Worm (Caenorhabditis elegans): ENCODE results near the gene ceh-89.

DNA sequence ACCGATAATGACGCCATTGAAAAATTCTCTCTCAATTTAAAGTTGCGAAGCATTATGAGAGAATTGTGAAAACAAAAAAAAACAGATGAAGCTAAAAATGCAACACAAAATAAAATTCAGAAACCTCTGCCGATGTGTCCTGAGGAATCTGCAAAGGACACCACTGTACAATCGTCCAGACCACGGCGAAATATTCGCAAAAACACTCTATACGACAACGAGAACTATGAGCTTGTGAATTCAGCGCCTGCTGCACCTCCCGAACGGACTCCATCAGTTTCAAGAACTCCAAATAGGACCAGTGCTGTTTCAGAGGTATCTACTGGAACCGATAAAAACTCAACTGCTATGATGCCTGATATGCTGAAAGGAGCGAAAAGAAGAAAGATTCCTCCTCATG lies 39.3 kb upstream of the ceh-89 start:
- no peak for TF ChIP-seq nhr-12 (tag; optimal IDR thresholded peaks at IDR 0.05)
- no peak for TF ChIP-seq unc-39 (tag; optimal IDR thresholded peaks at IDR 0.05)

Measured in whole organism, L2 larva.